Fruit fly (Drosophila melanogaster): Measurements from ENCODE around the gene CG9016.
A peak's percentile ranks its signal among the peaks of the same experiment; 100 is the strongest.

The CG9016 gene

dm6 chr2L:5904585-5904984 is 18.9 kb downstream of the CG9016 start, which contains the start of gene CG9021 (continued):
- TF ChIP-seq Eip75B (GFP tag; optimal IDR thresholded peaks at IDR 0.05) (no peak), Eip78C (GFP tag) (peak; percentile 54), CG16779 (tag; optimal IDR thresholded peaks at IDR 0.05) (no peak), lz (GFP tag; optimal IDR thresholded peaks at IDR 0.05) (peak; percentile 16), fd85E (GFP tag; optimal IDR thresholded peaks at IDR 0.05) (no peak), CG3919 (GFP tag; optimal IDR thresholded peaks at IDR 0.05) (peak; percentile 6), CG32006 (GFP tag; optimal IDR thresholded peaks at IDR 0.05) (no peak), svp (GFP tag) (peak; percentile 49), OdsH (GFP tag; optimal IDR thresholded peaks at IDR 0.05) (no peak), fkh (GFP tag; optimal IDR thresholded peaks at IDR 0.05) (no peak), Eip93F (GFP tag; optimal IDR thresholded peaks at IDR 0.05) (no peak), CG31627 (GFP tag; optimal IDR thresholded peaks at IDR 0.05) (no peak), CG6808 (GFP tag; optimal IDR thresholded peaks at IDR 0.05) (no peak), Smox (GFP tag; optimal IDR thresholded peaks at IDR 0.05) (peak; percentile 58), Blimp-1 (GFP tag; optimal IDR thresholded peaks at IDR 0.05) (peak; percentile 23), CG3032 (tag; optimal IDR thresholded peaks at IDR 0.05) (no peak), Sox15 (GFP tag; optimal IDR thresholded peaks at IDR 0.05) (no peak), Hr38 (GFP tag; optimal IDR thresholded peaks at IDR 0.05) (no peak), CG8632 (GFP tag; optimal IDR thresholded peaks at IDR 0.05) (peak; percentile 14), CG9139 (GFP tag; optimal IDR thresholded peaks at IDR 0.05) (no peak), eg (GFP tag; IDR thresholded peaks at IDR 0.05) (no peak), CG6792 (GFP tag; optimal IDR thresholded peaks at IDR 0.05) (peak; percentile 30), CG15336 (GFP tag; IDR thresholded peaks at IDR 0.05) (no peak), CG10631 (GFP tag; optimal IDR thresholded peaks at IDR 0.05) (no peak)

- TF ChIP-seq CG4318 (GFP tag; optimal IDR thresholded peaks at IDR 0.05), result no peak
- TF ChIP-seq CG3032 (tag; optimal IDR thresholded peaks at IDR 0.05), result no peak
- no peak for TF ChIP-seq CG8632 (GFP tag; optimal IDR thresholded peaks at IDR 0.05)
- no peak for TF ChIP-seq esn (GFP tag; optimal IDR thresholded peaks at IDR 0.05)
- no peak for TF ChIP-seq fd59A (GFP tag; optimal IDR thresholded peaks at IDR 0.05)
- TF ChIP-seq Met (GFP tag; optimal IDR thresholded peaks at IDR 0.05), result no peak
- no peak for TF ChIP-seq CG6854 (GFP tag; optimal IDR thresholded peaks at IDR 0.05)
- no peak for TF ChIP-seq Smox (GFP tag; optimal IDR thresholded peaks at IDR 0.05)
- no peak for TF ChIP-seq svp (GFP tag)
- TF ChIP-seq Eip78C (GFP tag), result no peak
- TF ChIP-seq CG6276 (GFP tag; optimal IDR thresholded peaks at IDR 0.05), result no peak
- TF ChIP-seq spab (GFP tag; optimal IDR thresholded peaks at IDR 0.05), result no peak
Measured at dm6 chr2L:5902898-5903297, 20.6 kb downstream of the CG9016 start.

- TF ChIP-seq CG11762 (GFP tag; optimal IDR thresholded peaks at IDR 0.05; ENCODE audit: insufficient read depth) (no peak), CG6276 (GFP tag; optimal IDR thresholded peaks at IDR 0.05) (peak; percentile 22), net (GFP tag; optimal IDR thresholded peaks at IDR 0.05) (no peak), svp (GFP tag) (no peak), CG8319 (GFP tag; optimal IDR thresholded peaks at IDR 0.05) (no peak), Eip93F (GFP tag; optimal IDR thresholded peaks at IDR 0.05) (no peak), CG34406 (GFP tag; optimal IDR thresholded peaks at IDR 0.05) (no peak), Hr39 (GFP tag; optimal IDR thresholded peaks at IDR 0.05) (no peak), Hr4 (GFP tag; optimal IDR thresholded peaks at IDR 0.05) (peak; percentile 12), Sox14 (GFP tag; optimal IDR thresholded peaks at IDR 0.05) (peak; percentile 4), CG6808 (GFP tag; optimal IDR thresholded peaks at IDR 0.05) (no peak), Gug (GFP tag; IDR thresholded peaks at IDR 0.05) (no peak), Eip75B (GFP tag; optimal IDR thresholded peaks at IDR 0.05) (no peak), CG10631 (GFP tag; optimal IDR thresholded peaks at IDR 0.05) (no peak), salr (GFP tag; optimal IDR thresholded peaks at IDR 0.05) (peak in 1 of 2 experiments; percentile 4), CG8119 (GFP tag; IDR thresholded peaks at IDR 0.05) (peak; percentile 35; the same call in 1 of the 3 replicates), achi (GFP tag; optimal IDR thresholded peaks at IDR 0.05) (peak; percentile 23), Sox15 (GFP tag; optimal IDR thresholded peaks at IDR 0.05) (no peak), CG15336 (GFP tag; IDR thresholded peaks at IDR 0.05) (peak; percentile 37), pdm3 (GFP tag; optimal IDR thresholded peaks at IDR 0.05) (peak; percentile 2), esn (GFP tag; optimal IDR thresholded peaks at IDR 0.05) (no peak), CG6792 (GFP tag; optimal IDR thresholded peaks at IDR 0.05) (no peak), Eip78C (GFP tag) (peak; percentile 53), CG10669 (GFP tag; optimal IDR thresholded peaks at IDR 0.05) (no peak), eg (GFP tag; IDR thresholded peaks at IDR 0.05) (peak; percentile 39; the same call in 1 of the 3 replicates), CG32006 (GFP tag; optimal IDR thresholded peaks at IDR 0.05) (peak; percentile 54), CG3919 (GFP tag; optimal IDR thresholded peaks at IDR 0.05) (peak; percentile 19)
Measured at dm6 chr2L:5901553-5901952, 21.9 kb downstream of the CG9016 start.
